Fruit fly (Drosophila melanogaster) whole organism, adult: ENCODE results near the gene CG13005.

ENCODE experiments used
- CG33017 ChIP-seq: fragments of 200-800 bp; sonication (Bioruptor generic); optimal IDR thresholded peaks from 2 replicates; lab custom pipeline; 2018; ENCODE audit warnings: missing biosample characterization, mild to moderate bottlenecking, missing genetic modification characterization, moderate library complexity
- cic ChIP-seq: fragments of 200-800 bp; sonication (Bioruptor generic); optimal IDR thresholded peaks from 2 replicates; lab custom pipeline; 2017; ENCODE audit warnings: missing biosample characterization, mild to moderate bottlenecking, missing genetic modification characterization, moderate library complexity
- kay ChIP-seq: fragments of 200-800 bp; sonication (Bioruptor generic); peaks from one replicate; lab custom pipeline; 2016; ENCODE audit warnings: missing biosample characterization, missing genetic modification characterization, borderline replicate concordance
- pad ChIP-seq: fragments of 200-800 bp; sonication (Bioruptor generic); optimal IDR thresholded peaks from 3 replicates; lab custom pipeline; 2017; ENCODE audit warnings: missing biosample characterization, missing genetic modification characterization, mild to moderate bottlenecking, moderate library complexity, missing genetic modification reagents

- no peak for TF ChIP-seq cic (GFP tag; lab: Kevin White, UChicago)
- TF ChIP-seq CG33017 (tag; lab: Kevin White, UChicago), result no peak
- no peak for TF ChIP-seq pad
- no peak for TF ChIP-seq kay (GFP tag; lab: Kevin White, UChicago)
Measured at dm6 chrX:16815168-16815567, 11.7 kb downstream of the CG13005 start.
